Worm (Caenorhabditis elegans) whole organism, young adult: Measurements from ENCODE around the gene eng-1.

ENCODE experiments used
- D2030.7 ChIP-seq: fragments of 200-800 bp; sonication (Bioruptor generic); IDR thresholded peaks from 2 replicates; pipeline ENCODE4 v1.3.6; 2022; ENCODE audit warnings: missing genetic modification reagents, missing genetic modification characterization, missing compliant biosample characterization
- F49E8.2 ChIP-seq: sonication (generic microtip); optimal IDR thresholded peaks from 3 replicates; lab custom pipeline; 2017; ENCODE audit warnings: missing genetic modification characterization, mild to moderate bottlenecking, missing compliant biosample characterization, antibody characterized with exemption, moderate library complexity; ENCODE audit not compliant: insufficient read depth
- Y95B8A.8 ChIP-seq: fragments of 200-800 bp; sonication (Bioruptor generic); IDR thresholded peaks from 2 replicates; pipeline ENCODE4 v1.3.6; 2022; ENCODE audit warnings: missing genetic modification reagents, missing genetic modification characterization, missing compliant biosample characterization
- ama-1 ChIP-seq, 3 experiments: fragments of 150-350 bp in 1 of 3; sonication (generic microtip) in 2 of 3; optimal IDR thresholded peaks; 2 replicates each; lab custom pipeline; 2014 to 2018; ENCODE audit warnings: missing biosample characterization in 2 of 3, missing genetic modification characterization in 2 of 3, missing genetic modification reagents in 2 of 3
- aptf-3 ChIP-seq: fragments of 200-800 bp; sonication (Bioruptor generic); IDR thresholded peaks from 2 replicates; pipeline ENCODE4 v1.3.6; 2022; ENCODE audit warnings: missing genetic modification characterization, missing compliant biosample characterization
- ceh-27 ChIP-seq: fragments of 200-800 bp; sonication (Bioruptor generic); optimal IDR thresholded peaks from 2 replicates; lab custom pipeline; 2018; ENCODE audit warnings: mild to moderate bottlenecking, missing genetic modification characterization, moderate library complexity, missing compliant biosample characterization
- ceh-40 ChIP-seq: fragments of 200-800 bp; sonication (Bioruptor generic); IDR thresholded peaks from 2 replicates; pipeline ENCODE4 v1.3.6; 2022; ENCODE audit warnings: missing genetic modification characterization, missing compliant biosample characterization
- hrde-1 ChIP-seq: sonication (generic microtip); optimal IDR thresholded peaks from 2 replicates; lab custom pipeline; 2016; ENCODE audit warnings: missing genetic modification characterization, mild to moderate bottlenecking, missing compliant biosample characterization, moderate library complexity, missing genotype, missing genetic modification reagents, borderline replicate concordance
- lsy-27 ChIP-seq: sonication (generic microtip); optimal IDR thresholded peaks from 2 replicates; lab custom pipeline; 2017; ENCODE audit warnings: missing genetic modification characterization, mild to moderate bottlenecking, missing compliant biosample characterization, antibody characterized with exemption, missing genotype, borderline replicate concordance; ENCODE audit not compliant: insufficient read depth
- madf-10 ChIP-seq: sonication (generic microtip); optimal IDR thresholded peaks from 2 replicates; lab custom pipeline; 2016; ENCODE audit warnings: mild to moderate bottlenecking, missing genetic modification characterization, missing compliant biosample characterization
- nfya-2 ChIP-seq: fragments of 200-800 bp; sonication (Bioruptor generic); IDR thresholded peaks from 2 replicates; pipeline ENCODE4 v1.3.6; 2022; ENCODE audit warnings: missing genetic modification reagents, missing genetic modification characterization, missing compliant biosample characterization
- nhr-27 ChIP-seq: fragments of 200-800 bp; sonication (Bioruptor generic); optimal IDR thresholded peaks from 2 replicates; lab custom pipeline; 2018; ENCODE audit warnings: mild to moderate bottlenecking, missing genetic modification characterization, moderate library complexity, missing compliant biosample characterization
- ztf-6 ChIP-seq: fragments of 200-800 bp; sonication (Bioruptor generic); IDR thresholded peaks from 2 replicates; pipeline ENCODE4 v1.3.6; 2022; ENCODE audit warnings: missing genetic modification reagents, missing genetic modification characterization, missing compliant biosample characterization

DNA sequence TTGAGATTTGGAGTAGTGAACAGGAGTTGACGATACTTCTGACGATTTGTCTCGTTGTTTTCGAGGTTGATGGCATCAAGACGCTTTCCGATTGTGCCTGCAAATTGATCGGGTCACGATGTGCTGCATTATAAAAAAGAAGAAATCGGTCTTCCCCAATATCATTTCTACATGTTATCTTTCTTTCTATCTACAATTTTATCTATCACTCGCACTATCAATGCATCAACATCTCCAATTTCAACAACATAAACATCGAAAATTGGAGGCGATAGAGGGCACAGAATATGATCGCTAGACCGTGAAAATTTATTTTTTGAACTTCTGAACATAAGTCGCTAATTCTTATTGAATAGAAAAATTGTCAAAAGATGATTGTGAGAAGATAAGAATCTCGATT lies 7.4 kb upstream of the eng-1 start:
- TF ChIP-seq ama-1 (optimal IDR thresholded peaks at IDR 0.05; lab: Kevin White, UChicago) (no peak), ama-1 (GFP tag; optimal IDR thresholded peaks at IDR 0.05; lab: Kevin White, UChicago) (no peak), aptf-3 (no peak), lsy-27 (tag; lab: Kevin White, UChicago) (no peak), Y95B8A.8 (GFP tag; lab: Robert Waterston, UW) (no peak), nhr-27 (tag; lab: Kevin White, UChicago) (no peak), ceh-27 (GFP tag; lab: Kevin White, UChicago) (no peak), ceh-40 (GFP tag; lab: Robert Waterston, UW) (no peak), hrde-1 (tag; lab: Kevin White, UChicago) (no peak), madf-10 (tag; lab: Kevin White, UChicago) (no peak), ztf-6 (GFP tag; lab: Robert Waterston, UW) (no peak), D2030.7 (GFP tag; lab: Robert Waterston, UW) (no peak), nfya-2 (GFP tag; lab: Robert Waterston, UW) (no peak), F49E8.2 (tag; lab: Kevin White, UChicago) (no peak)
